Fruit fly (Drosophila melanogaster) whole organism, embryonic: Measurements from ENCODE around the gene CG33654.

Experiments used
- Adf1 ChIP-seq: fragments of 200-800 bp; sonication (Bioruptor generic); IDR thresholded peaks from 2 replicates; pipeline ENCODE4 v1.3.6; 2022; ENCODE audit warnings: missing biosample characterization, missing genetic modification characterization
- Atf-2 ChIP-seq: fragments of 200-800 bp; sonication (Bioruptor generic); optimal IDR thresholded peaks from 2 replicates; lab custom pipeline; 2016; ENCODE audit warnings: missing biosample characterization, missing genetic modification characterization
- B-H1 ChIP-seq: fragments of 200-800 bp; sonication (Bioruptor generic); IDR thresholded peaks from 3 replicates; pipeline ENCODE4 v1.3.6; 2022; ENCODE audit warnings: missing biosample characterization, missing genetic modification characterization
- BEAF-32 ChIP-seq: fragments of 200-800 bp; sonication (Bioruptor generic); optimal IDR thresholded peaks from 3 replicates; lab custom pipeline; 2017; ENCODE audit warnings: missing biosample characterization, missing genetic modification characterization, mild to moderate bottlenecking, moderate library complexity, missing genetic modification reagents
- CG10431 ChIP-seq: fragments of 200-800 bp; sonication (Bioruptor generic); optimal IDR thresholded peaks from 3 replicates; lab custom pipeline; 2018; ENCODE audit warnings: missing biosample characterization, mild to moderate bottlenecking, missing genetic modification characterization
- CG10654 ChIP-seq: fragments of 200-800 bp; sonication (Bioruptor generic); optimal IDR thresholded peaks from 2 replicates; lab custom pipeline; 2016; ENCODE audit warnings: missing biosample characterization, missing genetic modification characterization
- CG13424 ChIP-seq: fragments of 200-800 bp; sonication (Bioruptor generic); optimal IDR thresholded peaks from 2 replicates; lab custom pipeline; 2019; ENCODE audit warnings: missing biosample characterization, mild to moderate bottlenecking, missing genetic modification characterization, moderate library complexity
- CG18011 ChIP-seq: fragments of 200-800 bp; sonication (Bioruptor generic); optimal IDR thresholded peaks from 2 replicates; lab custom pipeline; 2017; ENCODE audit warnings: missing biosample characterization, missing genetic modification characterization, mild to moderate bottlenecking, moderate library complexity, missing genotype
- CG2120 ChIP-seq: fragments of 200-800 bp; sonication (Bioruptor generic); optimal IDR thresholded peaks from 3 replicates; lab custom pipeline; 2016; ENCODE audit warnings: missing biosample characterization, missing genetic modification characterization
- CG31365 ChIP-seq: fragments of 200-800 bp; sonication (Bioruptor generic); optimal IDR thresholded peaks from 2 replicates; lab custom pipeline; 2018; ENCODE audit warnings: missing biosample characterization, mild to moderate bottlenecking, missing genetic modification characterization
- CG34422 ChIP-seq: fragments of 200-800 bp; sonication (Bioruptor generic); IDR thresholded peaks from 3 replicates; pipeline ENCODE4 v1.3.6; 2022; ENCODE audit warnings: missing biosample characterization, missing genetic modification characterization
- CG3847 ChIP-seq: fragments of 200-800 bp; sonication (Bioruptor generic); IDR thresholded peaks from 2 replicates; pipeline ENCODE4 v1.3.6; 2022; ENCODE audit warnings: missing biosample characterization, missing genetic modification characterization
- CG4617 ChIP-seq: fragments of 200-800 bp; sonication (Bioruptor generic); optimal IDR thresholded peaks from 3 replicates; lab custom pipeline; 2016; ENCODE audit warnings: missing biosample characterization, missing genetic modification characterization, borderline replicate concordance
- CG4730 ChIP-seq: fragments of 200-800 bp; sonication (Bioruptor generic); IDR thresholded peaks from 2 replicates; pipeline ENCODE4 v1.3.6; 2022; ENCODE audit warnings: missing biosample characterization, missing genetic modification characterization
- CG4854 ChIP-seq: fragments of 200-800 bp; sonication (Bioruptor generic); optimal IDR thresholded peaks from 2 replicates; lab custom pipeline; 2016; ENCODE audit warnings: missing biosample characterization, missing genetic modification characterization, inconsistent platforms
- CG5180 ChIP-seq: fragments of 200-800 bp; sonication (Bioruptor generic); optimal IDR thresholded peaks from 3 replicates; lab custom pipeline; 2017; ENCODE audit warnings: missing biosample characterization, missing genetic modification characterization, mild to moderate bottlenecking, moderate library complexity, missing genetic modification reagents
- CG6272 ChIP-seq: fragments of 200-800 bp; sonication (Bioruptor generic); IDR thresholded peaks from 2 replicates; pipeline ENCODE4 v1.3.6; 2022; ENCODE audit warnings: missing biosample characterization, missing genetic modification characterization
- CG7372 ChIP-seq: fragments of 200-800 bp; sonication (Bioruptor generic); IDR thresholded peaks from 2 replicates; pipeline ENCODE4 v1.3.6; 2022; ENCODE audit warnings: missing biosample characterization, missing genetic modification characterization
- CG7786 ChIP-seq: fragments of 200-800 bp; sonication (Bioruptor generic); optimal IDR thresholded peaks from 2 replicates; lab custom pipeline; 2016; ENCODE audit warnings: missing biosample characterization, missing genetic modification characterization
- CG7839 ChIP-seq: fragments of 200-800 bp; sonication (Bioruptor generic); optimal IDR thresholded peaks from 3 replicates; lab custom pipeline; 2018; ENCODE audit warnings: missing biosample characterization, mild to moderate bottlenecking, missing genetic modification characterization, moderate library complexity
- CG8281 ChIP-seq: fragments of 200-800 bp; sonication (Bioruptor generic); optimal IDR thresholded peaks from 2 replicates; lab custom pipeline; 2018; ENCODE audit warnings: missing biosample characterization, mild to moderate bottlenecking, missing genetic modification characterization, moderate library complexity
- CG8478 ChIP-seq: fragments of >200 bp; optimal IDR thresholded peaks from 2 replicates; lab custom pipeline; 2018
- Dfd ChIP-seq, 2 experiments: fragments of >200 bp; optimal IDR thresholded peaks; 2 replicates each; lab custom pipeline; 2017; ENCODE audit warnings: missing biosample characterization in 2 of 2, missing genetic modification characterization in 2 of 2
- Dll ChIP-seq: fragments of 200-800 bp; sonication (Bioruptor generic); IDR thresholded peaks from 4 replicates; pipeline ENCODE4 v1.3.6; 2022; ENCODE audit warnings: missing biosample characterization, missing genetic modification characterization; ENCODE audit not compliant: partially characterized antibody
- Ets65A ChIP-seq: fragments of 200-800 bp; sonication (Bioruptor generic); peaks from one replicate; lab custom pipeline; 2016; ENCODE audit warnings: missing biosample characterization, missing genetic modification characterization
- Fer3 ChIP-seq: fragments of 200-800 bp; sonication (Bioruptor generic); optimal IDR thresholded peaks from 2 replicates; lab custom pipeline; 2018; ENCODE audit warnings: missing biosample characterization, mild to moderate bottlenecking, missing genetic modification characterization, moderate library complexity
- Hr78 ChIP-seq, 2 experiments: fragments of 200-800 bp in 1 of 2; fragments of >200 bp in 1 of 2; sonication (Bioruptor generic) in 1 of 2; optimal IDR thresholded peaks; 2 replicates each; lab custom pipeline; 2017 to 2019; ENCODE audit warnings: missing biosample characterization in 2 of 2, missing genetic modification characterization in 2 of 2, mild to moderate bottlenecking in 1 of 2, moderate library complexity in 1 of 2
- Kr ChIP-seq: fragments of 200-800 bp; sonication (Bioruptor generic); optimal IDR thresholded peaks from 2 replicates; lab custom pipeline; 2017; ENCODE audit warnings: missing biosample characterization, mild to moderate bottlenecking, missing genetic modification characterization
- MBD-R2 ChIP-seq: fragments of 200-800 bp; sonication (Bioruptor generic); IDR thresholded peaks from 2 replicates; pipeline ENCODE4 v1.3.6; 2022; ENCODE audit warnings: missing biosample characterization, missing genetic modification characterization
- NC2α ChIP-seq: fragments of 200-800 bp; sonication (Bioruptor generic); optimal IDR thresholded peaks from 2 replicates; lab custom pipeline; 2016; ENCODE audit warnings: missing biosample characterization, missing genetic modification characterization
- Rfx ChIP-seq: fragments of 200-800 bp; sonication (Bioruptor generic); IDR thresholded peaks from 2 replicates; pipeline ENCODE4 v1.3.6; 2022; ENCODE audit warnings: missing biosample characterization, missing genetic modification characterization
- Spps ChIP-seq: fragments of 200-800 bp; sonication (Bioruptor generic); optimal IDR thresholded peaks from 2 replicates; lab custom pipeline; 2018; ENCODE audit warnings: missing biosample characterization, mild to moderate bottlenecking, missing genetic modification characterization
- Sry-δ ChIP-seq: fragments of 200-800 bp; sonication (Bioruptor generic); optimal IDR thresholded peaks from 2 replicates; lab custom pipeline; 2016; ENCODE audit warnings: missing biosample characterization, missing genetic modification characterization
- Stat92E ChIP-seq, 3 experiments: fragments of >200 bp in 2 of 3; fragments of 200-800 bp in 1 of 3; sonication (Bioruptor generic) in 1 of 3; optimal IDR thresholded peaks; 2 replicates each; lab custom pipeline; 2017 to 2019; ENCODE audit warnings: missing biosample characterization in 3 of 3, missing genetic modification characterization in 3 of 3, mild to moderate bottlenecking in 1 of 3, moderate library complexity in 1 of 3
- az2 ChIP-seq: fragments of 200-800 bp; sonication (Bioruptor generic); optimal IDR thresholded peaks from 3 replicates; lab custom pipeline; 2016; ENCODE audit warnings: missing biosample characterization, missing genetic modification characterization
- caup ChIP-seq: fragments of 200-800 bp; sonication (Bioruptor generic); optimal IDR thresholded peaks from 3 replicates; lab custom pipeline; 2017; ENCODE audit warnings: missing biosample characterization, mild to moderate bottlenecking, missing genetic modification characterization, moderate library complexity; ENCODE audit not compliant: severe bottlenecking
- croc ChIP-seq: fragments of 200-800 bp; sonication (Bioruptor generic); conservative IDR thresholded peaks from 3 replicates; pipeline ENCODE4 v1.3.6; 2022; ENCODE audit warnings: missing biosample characterization, missing genetic modification characterization
- da ChIP-seq: fragments of 200-800 bp; sonication (Bioruptor generic); optimal IDR thresholded peaks from 2 replicates; lab custom pipeline; 2016; ENCODE audit warnings: missing biosample characterization, missing genetic modification characterization
- h ChIP-seq: fragments of >200 bp; optimal IDR thresholded peaks from 2 replicates; lab custom pipeline; 2017
- hth ChIP-seq: fragments of >200 bp; optimal IDR thresholded peaks from 2 replicates; lab custom pipeline; 2017; ENCODE audit warnings: inconsistent platforms
- lilli ChIP-seq: fragments of 200-800 bp; sonication (Bioruptor generic); optimal IDR thresholded peaks from 3 replicates; lab custom pipeline; 2016; ENCODE audit warnings: missing biosample characterization, missing genetic modification characterization
- pnt ChIP-seq: fragments of 200-800 bp; sonication (Bioruptor generic); optimal IDR thresholded peaks from 3 replicates; lab custom pipeline; 2016; ENCODE audit warnings: missing biosample characterization, missing genetic modification characterization
- sc ChIP-seq, 3 experiments: fragments of >200 bp in 2 of 3; fragments of 200-800 bp in 1 of 3; sonication (Bioruptor generic) in 1 of 3; optimal IDR thresholded peaks; 2 replicates in 2 of 3; 3 replicates in 1 of 3; lab custom pipeline; 2017; ENCODE audit warnings: mild to moderate bottlenecking in 1 of 3, missing biosample characterization in 1 of 3, missing genetic modification characterization in 1 of 3, missing genetic modification reagents in 1 of 3
- sqz ChIP-seq: fragments of 200-800 bp; sonication (Bioruptor generic); optimal IDR thresholded peaks from 3 replicates; lab custom pipeline; 2018; ENCODE audit warnings: missing biosample characterization, mild to moderate bottlenecking, missing genetic modification characterization
- stc ChIP-seq: fragments of 200-800 bp; sonication (Bioruptor generic); IDR thresholded peaks from 2 replicates; pipeline ENCODE4 v1.3.6; 2022; ENCODE audit warnings: missing biosample characterization, missing genetic modification characterization
- tap ChIP-seq: fragments of 200-800 bp; optimal IDR thresholded peaks from 3 replicates; lab custom pipeline; 2019; ENCODE audit warnings: missing biosample characterization, mild to moderate bottlenecking, missing genetic modification characterization, moderate library complexity
- tgo ChIP-seq: fragments of 200-800 bp; sonication (Bioruptor generic); IDR thresholded peaks from 3 replicates; pipeline ENCODE4 v1.3.6; 2022; ENCODE audit warnings: missing biosample characterization, missing genetic modification characterization
- ttk ChIP-seq: fragments of 200-800 bp; sonication (Bioruptor generic); IDR thresholded peaks from 2 replicates; pipeline ENCODE4 v2.1.2; 2022; ENCODE audit warnings: missing biosample characterization, missing genetic modification characterization
- tup ChIP-seq: fragments of 200-800 bp; sonication (Bioruptor generic); optimal IDR thresholded peaks from 2 replicates; lab custom pipeline; 2016; ENCODE audit warnings: missing biosample characterization, mild to moderate bottlenecking, missing genetic modification characterization, moderate library complexity

The CG33654 gene

dm6 chr3R:9573812-9574587 is 9.0 kb downstream of the CG33654 start, which contains the start of gene CG9399 (continued):
- peak in 1 of 2 experiments; percentile 82 for TF ChIP-seq Hr78 (GFP tag; optimal IDR thresholded peaks at IDR 0.05; lab: Kevin White, UChicago)
- peak; percentile 91 for TF ChIP-seq Atf-2 (GFP tag; lab: Kevin White, UChicago)
- TF ChIP-seq tap (tag; lab: Kevin White, UChicago): peak; percentile 93
- peak; percentile 84 for TF ChIP-seq CG8281
- peak; percentile 90 for TF ChIP-seq CG18011 (GFP tag; lab: Kevin White, UChicago)
- TF ChIP-seq CG10654: peak; percentile 97
- TF ChIP-seq Sry-δ: peak; percentile 73
- TF ChIP-seq B-H1 (GFP tag; lab: Robert Waterston, UW): peak; percentile 98
- TF ChIP-seq Kr (GFP tag; lab: Kevin White, UChicago): no peak
- TF ChIP-seq CG8478 (lab: Kevin White, UChicago): no peak
- TF ChIP-seq h: no peak
- TF ChIP-seq Dfd (GFP tag; optimal IDR thresholded peaks at IDR 0.05; lab: Kevin White, UChicago): no peak
- peak; percentile 98 for TF ChIP-seq lilli (GFP tag; lab: Kevin White, UChicago)
- peak; percentile 88 for TF ChIP-seq CG10431
- TF ChIP-seq CG34422 (GFP tag; lab: Robert Waterston, UW): peak; percentile 98
- TF ChIP-seq Rfx: peak; percentile 99
- TF ChIP-seq Ets65A (GFP tag; lab: Kevin White, UChicago): peak; percentile 99
- peak; percentile 90 for TF ChIP-seq MBD-R2 (GFP tag; lab: Robert Waterston, UW)
- peak; percentile 35; the same call in 1 of the 4 replicates for TF ChIP-seq Dll (GFP tag; lab: Robert Waterston, UW)
- peak; percentile 73 for TF ChIP-seq BEAF-32
- TF ChIP-seq caup (GFP tag; lab: Kevin White, UChicago): peak; percentile 95
- TF ChIP-seq CG31365 (tag; lab: Kevin White, UChicago): peak; percentile 64
- peak; percentile 96 for TF ChIP-seq Fer3 (tag; lab: Kevin White, UChicago)
- peak; percentile 94 for TF ChIP-seq Spps (tag; lab: Kevin White, UChicago)
- TF ChIP-seq da: peak; percentile 86
- TF ChIP-seq tup: peak; percentile 96
- TF ChIP-seq az2 (GFP tag; lab: Kevin White, UChicago): peak; percentile 98
- peak; percentile 92 for TF ChIP-seq pnt (GFP tag; lab: Kevin White, UChicago)
- TF ChIP-seq CG7372 (GFP tag; lab: Robert Waterston, UW): peak; percentile 97
- peak; percentile 97 for TF ChIP-seq CG4730 (GFP tag; lab: Robert Waterston, UW)
- peak; percentile 75 for TF ChIP-seq Adf1 (GFP tag; lab: Robert Waterston, UW)
- TF ChIP-seq CG4617 (GFP tag; lab: Kevin White, UChicago): peak; percentile 97
- peak; percentile 97 for TF ChIP-seq stc (GFP tag; lab: Robert Waterston, UW)
- TF ChIP-seq CG3847 (GFP tag; lab: Robert Waterston, UW): peak; percentile 97
- TF ChIP-seq Stat92E (GFP tag; optimal IDR thresholded peaks at IDR 0.05; lab: Kevin White, UChicago): peak in 1 of 3 experiments; percentile 36
- TF ChIP-seq sqz (GFP tag; lab: Kevin White, UChicago): peak; percentile 93
- peak; percentile 80 for TF ChIP-seq CG5180 (GFP tag; lab: Kevin White, UChicago)
- TF ChIP-seq CG7839 (tag; lab: Kevin White, UChicago): peak; percentile 96
- TF ChIP-seq hth (lab: Kevin White, UChicago): no peak
- peak; percentile 97 for TF ChIP-seq CG13424
- peak; percentile 81 for TF ChIP-seq NC2α (GFP tag; lab: Kevin White, UChicago)
- TF ChIP-seq ttk (GFP tag; lab: Robert Waterston, UW): peak; percentile 98
- peak; percentile 91 for TF ChIP-seq CG4854 (GFP tag; lab: Kevin White, UChicago)
- peak; percentile 97 for TF ChIP-seq CG2120
- no peak for TF ChIP-seq sc (optimal IDR thresholded peaks at IDR 0.05; lab: Kevin White, UChicago)
- TF ChIP-seq sc (GFP tag; optimal IDR thresholded peaks at IDR 0.05; lab: Kevin White, UChicago): peak; percentile 95
- TF ChIP-seq CG7786 (GFP tag; lab: Kevin White, UChicago): peak; percentile 89
- TF ChIP-seq CG6272 (GFP tag; lab: Robert Waterston, UW): peak; percentile 98
- peak; percentile 98 for TF ChIP-seq tgo (GFP tag; lab: Robert Waterston, UW)
- peak; percentile 95 for TF ChIP-seq croc (GFP tag; lab: Robert Waterston, UW)
